Worm (Caenorhabditis elegans) whole organism, L4 larva: Measurements from ENCODE around the gene Y17G7B.18.
A peak's percentile ranks its signal among the peaks of the same experiment; 100 is the strongest.

Experiments
- F26F4.8 ChIP-seq: fragments of 200-800 bp; sonication (Bioruptor generic); conservative IDR thresholded peaks from 2 replicates; pipeline ENCODE4 v1.3.6; 2022; ENCODE audit warnings: missing genetic modification characterization, missing compliant biosample characterization
- F44E2.7 ChIP-seq: fragments of 200-800 bp; sonication (Bioruptor generic); IDR thresholded peaks from 2 replicates; pipeline ENCODE4 v2.1.2; 2022; ENCODE audit warnings: missing genetic modification characterization, missing compliant biosample characterization
- F49E8.2 ChIP-seq: sonication (generic microtip); optimal IDR thresholded peaks from 2 replicates; lab custom pipeline; 2016; ENCODE audit warnings: missing compliant biosample characterization, mild to moderate bottlenecking, missing genetic modification characterization, borderline replicate concordance
- T26A8.4 ChIP-seq: fragments of 200-800 bp; sonication (Bioruptor generic); IDR thresholded peaks from 2 replicates; pipeline ENCODE4 v1.3.6; 2022; ENCODE audit warnings: missing genetic modification characterization, missing compliant biosample characterization
- Y5F2A.4 ChIP-seq: fragments of 200-800 bp; sonication (Bioruptor generic); optimal IDR thresholded peaks from 2 replicates; lab custom pipeline; 2018; ENCODE audit warnings: mild to moderate bottlenecking, missing genetic modification characterization, missing compliant biosample characterization
- ZK546.5 ChIP-seq, 2 experiments: sonication (generic microtip); optimal IDR thresholded peaks; 2 replicates each; lab custom pipeline; 2017; ENCODE audit warnings: missing biosample characterization in 2 of 2, missing genetic modification characterization in 2 of 2
- aha-1 ChIP-seq: fragments of 150-350 bp; peaks from one replicate; lab custom pipeline; 2014; ENCODE audit warnings: missing biosample characterization, missing genetic modification characterization
- arid-1 ChIP-seq: fragments of 200-800 bp; sonication (Bioruptor generic); conservative IDR thresholded peaks from 2 replicates; pipeline ENCODE4 v1.3.6; 2022; ENCODE audit warnings: missing genetic modification reagents, missing genetic modification characterization, missing compliant biosample characterization
- ceh-62 ChIP-seq: sonication (generic microtip); optimal IDR thresholded peaks from 2 replicates; lab custom pipeline; 2017; ENCODE audit warnings: missing biosample characterization, missing genetic modification characterization
- ctbp-1 ChIP-seq: fragments of 200-800 bp; sonication (Bioruptor generic); IDR thresholded peaks from 2 replicates; pipeline ENCODE4 v1.3.6; 2022; ENCODE audit warnings: missing genetic modification reagents, missing genetic modification characterization, missing compliant biosample characterization
- daf-16 ChIP-seq, 3 experiments: sonication (generic microtip); optimal IDR thresholded peaks; 2 replicates each; lab custom pipeline; 2016 to 2017; ENCODE audit warnings: missing genetic modification characterization in 3 of 3, missing genetic modification reagents in 3 of 3, mild to moderate bottlenecking in 2 of 3, missing compliant biosample characterization in 2 of 3, missing biosample characterization in 1 of 3, moderate library complexity in 1 of 3
- daf-19 ChIP-seq: fragments of 200-800 bp; sonication (Bioruptor generic); conservative IDR thresholded peaks from 2 replicates; pipeline ENCODE4 v1.3.6; 2022; ENCODE audit warnings: missing genetic modification characterization, missing compliant biosample characterization
- dmd-6 ChIP-seq: fragments of 200-800 bp; sonication (Bioruptor generic); IDR thresholded peaks from 2 replicates; pipeline ENCODE4 v1.3.6; 2022; ENCODE audit warnings: missing genetic modification reagents, missing genetic modification characterization, missing compliant biosample characterization
- dve-1 ChIP-seq: sonication (generic microtip); optimal IDR thresholded peaks from 2 replicates; lab custom pipeline; 2017; ENCODE audit warnings: antibody characterized with exemption, mild to moderate bottlenecking, missing genetic modification characterization, missing compliant biosample characterization; ENCODE audit not compliant: insufficient read depth
- egl-27 ChIP-seq: sonication (generic microtip); optimal IDR thresholded peaks from 3 replicates; lab custom pipeline; 2017; ENCODE audit warnings: missing biosample characterization, missing genetic modification reagents, missing genetic modification characterization
- gei-8 ChIP-seq: fragments of 200-800 bp; sonication (Bioruptor generic); optimal IDR thresholded peaks from 2 replicates; lab custom pipeline; 2018; ENCODE audit warnings: mild to moderate bottlenecking, missing genetic modification characterization, missing compliant biosample characterization
- hif-1 ChIP-seq, 2 experiments: sonication (generic microtip); optimal IDR thresholded peaks; 2 replicates each; lab custom pipeline; 2016 to 2017; ENCODE audit warnings: missing compliant biosample characterization in 2 of 2, missing genetic modification characterization in 2 of 2, missing genetic modification reagents in 2 of 2, missing genotype in 2 of 2, mild to moderate bottlenecking in 1 of 2
- hlh-11 ChIP-seq: fragments of 200-800 bp; sonication (Bioruptor generic); optimal IDR thresholded peaks from 2 replicates; lab custom pipeline; 2018; ENCODE audit warnings: mild to moderate bottlenecking, missing genetic modification characterization, missing compliant biosample characterization
- hlh-30 ChIP-seq: sonication (generic microtip); optimal IDR thresholded peaks from 2 replicates; lab custom pipeline; 2017; ENCODE audit warnings: antibody characterized with exemption, mild to moderate bottlenecking, missing genetic modification characterization, missing compliant biosample characterization; ENCODE audit not compliant: insufficient read depth
- jun-1 ChIP-seq: fragments of 150-350 bp; optimal IDR thresholded peaks from 2 replicates; lab custom pipeline; 2014; ENCODE audit warnings: missing biosample characterization, missing genetic modification reagents, missing genetic modification characterization
- lim-7 ChIP-seq: fragments of 200-800 bp; sonication (Bioruptor generic); IDR thresholded peaks from 2 replicates; pipeline ENCODE4 v1.3.6; 2022; ENCODE audit warnings: missing genetic modification characterization, missing compliant biosample characterization
- lin-1 ChIP-seq: fragments of 200-800 bp; sonication (Bioruptor generic); IDR thresholded peaks from 2 replicates; pipeline ENCODE4 v1.3.6; 2022; ENCODE audit warnings: missing genetic modification reagents, missing genetic modification characterization, missing compliant biosample characterization
- lin-13 ChIP-seq: fragments of 150-350 bp; optimal IDR thresholded peaks from 2 replicates; lab custom pipeline; 2014; ENCODE audit warnings: missing biosample characterization, missing genetic modification reagents, missing genetic modification characterization
- lin-15B ChIP-seq: fragments of 150-350 bp; sonication (generic microtip); optimal IDR thresholded peaks from 3 replicates; lab custom pipeline; 2014; ENCODE audit warnings: missing biosample characterization, missing genetic modification characterization
- lin-38 ChIP-seq: fragments of 200-800 bp; sonication (Bioruptor generic); IDR thresholded peaks from 2 replicates; pipeline ENCODE4 v1.3.6; 2022; ENCODE audit warnings: missing genetic modification reagents, missing genetic modification characterization, missing compliant biosample characterization
- lin-39 ChIP-seq: fragments of 150-350 bp; optimal IDR thresholded peaks from 2 replicates; lab custom pipeline; 2014; ENCODE audit warnings: missing biosample characterization, missing genetic modification reagents, missing genetic modification characterization
- lsy-2 ChIP-seq, 2 experiments: fragments of 150-350 bp in 1 of 2; sonication (generic microtip) in 1 of 2; optimal IDR thresholded peaks; 2 replicates each; lab custom pipeline; 2014 to 2017; ENCODE audit warnings: missing biosample characterization in 2 of 2, missing genetic modification characterization in 2 of 2
- mep-1 ChIP-seq: fragments of 150-350 bp; sonication (generic microtip); optimal IDR thresholded peaks from 3 replicates; lab custom pipeline; 2014; ENCODE audit warnings: missing biosample characterization, missing genetic modification characterization
- nhr-11 ChIP-seq: fragments of 150-350 bp; optimal IDR thresholded peaks from 2 replicates; lab custom pipeline; 2014; ENCODE audit warnings: missing biosample characterization, missing genetic modification characterization
- nhr-237 ChIP-seq: sonication (generic microtip); optimal IDR thresholded peaks from 2 replicates; lab custom pipeline; 2017; ENCODE audit warnings: missing biosample characterization, missing genetic modification characterization
- nhr-25 ChIP-seq: sonication (generic microtip); optimal IDR thresholded peaks from 2 replicates; lab custom pipeline; 2017; ENCODE audit warnings: missing genetic modification characterization, mild to moderate bottlenecking, missing compliant biosample characterization, antibody characterized with exemption, moderate library complexity, borderline replicate concordance; ENCODE audit not compliant: insufficient read depth
- nhr-28 ChIP-seq: fragments of 150-350 bp; optimal IDR thresholded peaks from 2 replicates; lab custom pipeline; 2014; ENCODE audit warnings: missing biosample characterization, missing genetic modification characterization
- nhr-42 ChIP-seq: fragments of 200-800 bp; sonication (Bioruptor generic); IDR thresholded peaks from 2 replicates; pipeline ENCODE4 v1.3.6; 2022; ENCODE audit warnings: missing genetic modification characterization, missing compliant biosample characterization
- nhr-48 ChIP-seq: sonication (generic microtip); optimal IDR thresholded peaks from 2 replicates; lab custom pipeline; 2016; ENCODE audit warnings: mild to moderate bottlenecking, missing genetic modification characterization, missing compliant biosample characterization
- nhr-76 ChIP-seq: fragments of 150-350 bp; optimal IDR thresholded peaks from 2 replicates; lab custom pipeline; 2014; ENCODE audit warnings: missing biosample characterization, missing genetic modification characterization
- nhr-77 ChIP-seq: fragments of 150-350 bp; optimal IDR thresholded peaks from 2 replicates; lab custom pipeline; 2014; ENCODE audit warnings: missing biosample characterization, missing genetic modification characterization
- php-3 ChIP-seq: fragments of 200-800 bp; sonication (Bioruptor generic); IDR thresholded peaks from 2 replicates; pipeline ENCODE4 v1.3.6; 2022; ENCODE audit warnings: missing genetic modification reagents, missing genetic modification characterization, missing compliant biosample characterization
- pqm-1 ChIP-seq: sonication (generic microtip); optimal IDR thresholded peaks from 2 replicates; lab custom pipeline; 2017; ENCODE audit warnings: missing biosample characterization, missing genetic modification characterization
- unc-62 ChIP-seq, 3 experiments: fragments of 150-350 bp in 1 of 3; sonication (generic microtip); optimal IDR thresholded peaks in 2 of 3; peaks in 1 of 3; 1 replicate in 1 of 3; 2 replicates in 2 of 3; lab custom pipeline; 2014 to 2017; ENCODE audit warnings: missing biosample characterization in 3 of 3, missing genetic modification characterization in 3 of 3, missing genetic modification reagents in 3 of 3, missing genotype in 1 of 3
- zfp-3 ChIP-seq: fragments of 200-800 bp; sonication (Bioruptor generic); conservative IDR thresholded peaks from 2 replicates; pipeline ENCODE4 v1.3.6; 2022; ENCODE audit warnings: missing genetic modification reagents, missing genetic modification characterization, missing compliant biosample characterization
- zip-11 ChIP-seq: fragments of 200-800 bp; sonication (Bioruptor generic); IDR thresholded peaks from 2 replicates; pipeline ENCODE4 v1.3.6; 2022; ENCODE audit warnings: missing genetic modification characterization, missing compliant biosample characterization
- ztf-7 ChIP-seq: fragments of 150-350 bp; optimal IDR thresholded peaks from 2 replicates; lab custom pipeline; 2014; ENCODE audit warnings: missing biosample characterization, missing genetic modification characterization

Gene Y17G7B.18

DNA sequence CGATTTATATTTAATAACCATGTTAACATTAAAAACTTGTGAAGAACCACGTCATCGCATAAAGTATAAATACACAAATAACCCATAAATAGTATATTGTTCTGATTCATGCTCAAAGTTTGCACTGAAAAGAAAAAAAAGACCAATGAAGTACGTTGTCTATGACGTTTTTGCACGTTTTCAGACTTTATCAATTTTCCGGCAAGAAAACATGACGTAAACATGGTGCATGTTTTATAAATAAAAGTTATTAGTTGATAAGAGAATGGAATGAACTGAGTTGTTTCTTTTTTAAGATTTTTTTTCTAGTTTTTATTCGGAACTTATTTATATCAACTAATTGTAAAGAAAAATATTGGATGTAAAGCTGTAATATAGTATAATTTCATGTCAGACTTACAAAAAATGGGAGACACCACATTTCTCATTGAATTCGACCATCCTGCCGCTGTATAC, 42.9 kb downstream of the Y17G7B.18 start, which contains the start of gene arrd-8 (continued):
- no peak for TF ChIP-seq arid-1 (GFP tag; lab: Robert Waterston, UW)
- no peak for TF ChIP-seq F49E8.2 (tag; lab: Kevin White, UChicago)
- peak; percentile 20 for TF ChIP-seq nhr-77 (tag; lab: Kevin White, UChicago)
- no peak for TF ChIP-seq F26F4.8 (GFP tag; lab: Robert Waterston, UW)
- TF ChIP-seq lim-7 (GFP tag; lab: Robert Waterston, UW): no peak
- peak in 1 of 2 experiments; percentile 10 for TF ChIP-seq lsy-2 (tag; optimal IDR thresholded peaks at IDR 0.05; lab: Kevin White, UChicago)
- no peak for TF ChIP-seq ctbp-1 (GFP tag; lab: Robert Waterston, UW)
- no peak for TF ChIP-seq nhr-237 (tag; lab: Kevin White, UChicago)

DNA sequence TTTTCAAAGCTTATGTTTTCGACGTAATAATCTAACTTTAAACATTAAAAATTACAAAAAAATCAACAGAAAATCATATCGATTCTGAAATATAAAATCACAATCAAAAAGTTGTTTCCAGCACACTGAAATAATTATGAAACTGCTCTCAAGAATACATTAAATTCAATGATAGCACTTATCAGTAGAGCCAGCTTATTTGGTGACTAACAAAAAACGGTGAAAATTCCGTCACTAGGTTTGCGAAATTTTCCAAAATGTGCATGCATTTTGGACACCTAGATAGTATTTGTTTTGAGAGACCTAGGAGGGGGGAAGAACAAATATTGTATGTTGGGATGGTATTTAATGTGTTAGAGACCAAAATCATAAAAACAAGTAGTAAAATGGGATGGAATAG, 44.6 kb downstream of the Y17G7B.18 start:
- no peak for TF ChIP-seq unc-62 (GFP tag; optimal IDR thresholded peaks at IDR 0.05 in 1 of 2; lab: Kevin White, UChicago)
- TF ChIP-seq unc-62 (tag; optimal IDR thresholded peaks at IDR 0.05; lab: Kevin White, UChicago): no peak
- TF ChIP-seq php-3 (GFP tag; lab: Robert Waterston, UW): no peak
- no peak for TF ChIP-seq nhr-11 (tag; lab: Kevin White, UChicago)
- TF ChIP-seq egl-27: no peak
- TF ChIP-seq nhr-42 (GFP tag; lab: Robert Waterston, UW): no peak
- TF ChIP-seq nhr-76: no peak
- no peak for TF ChIP-seq ztf-7 (tag; lab: Kevin White, UChicago)
- TF ChIP-seq dmd-6 (GFP tag; lab: Robert Waterston, UW): peak; percentile 43; the same call in 1 of the 2 replicates
- TF ChIP-seq hlh-30 (tag; lab: Kevin White, UChicago): no peak
- TF ChIP-seq pqm-1 (tag; lab: Kevin White, UChicago): peak; percentile 91
- TF ChIP-seq ceh-62 (tag; lab: Kevin White, UChicago): no peak
- TF ChIP-seq nhr-237 (tag; lab: Kevin White, UChicago): no peak
- TF ChIP-seq lin-15B: no peak
- TF ChIP-seq aha-1 (tag; lab: Kevin White, UChicago): no peak
- no peak for TF ChIP-seq ZK546.5 (tag; optimal IDR thresholded peaks at IDR 0.05; lab: Kevin White, UChicago)
- peak; percentile 14 for TF ChIP-seq hlh-11 (tag; lab: Kevin White, UChicago)
- TF ChIP-seq T26A8.4 (GFP tag; lab: Robert Waterston, UW): no peak
- peak; percentile 33 for TF ChIP-seq dve-1
- TF ChIP-seq lin-39: no peak
- TF ChIP-seq F44E2.7 (GFP tag; lab: Robert Waterston, UW): no peak
- TF ChIP-seq daf-16 (GFP tag; optimal IDR thresholded peaks at IDR 0.05; lab: Kevin White, UChicago): no peak
- peak; percentile 48 for TF ChIP-seq daf-16 (tag; optimal IDR thresholded peaks at IDR 0.05; lab: Kevin White, UChicago)
- TF ChIP-seq nhr-28 (tag; lab: Kevin White, UChicago): peak; percentile 41

DNA sequence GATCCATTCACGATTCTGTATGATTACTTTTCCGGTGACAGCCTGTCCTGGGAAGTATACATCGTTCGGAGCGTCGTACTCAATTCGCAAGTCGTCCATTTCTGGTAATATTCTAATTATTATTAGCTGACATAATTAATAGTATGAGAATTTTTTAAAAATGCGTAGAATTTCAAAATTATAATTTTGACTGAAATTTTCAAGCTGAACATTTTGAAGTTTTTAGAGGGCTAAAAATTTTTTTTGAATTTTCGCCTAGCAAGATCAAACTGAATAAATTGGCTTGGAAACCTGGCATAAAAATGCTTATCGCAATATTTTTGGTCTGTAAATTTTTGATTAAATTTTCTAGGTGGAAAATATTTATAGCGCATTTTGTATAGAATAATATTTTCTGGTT, 45.1 kb downstream of the Y17G7B.18 start, which contains the start of gene arrd-7:
Gene arrd-7 (minus strand): TSS at position 101 of the 400 bp plus-strand sequence.
- TF ChIP-seq unc-62 (GFP tag; optimal IDR thresholded peaks at IDR 0.05 in 1 of 2; lab: Kevin White, UChicago) (peak in 1 of 2 experiments; percentile 45), unc-62 (tag; optimal IDR thresholded peaks at IDR 0.05; lab: Kevin White, UChicago) (no peak), F26F4.8 (GFP tag; lab: Robert Waterston, UW) (no peak), nhr-25 (tag; lab: Kevin White, UChicago) (no peak)
- TF ChIP-seq, all 104 proteins: peak for 1

DNA sequence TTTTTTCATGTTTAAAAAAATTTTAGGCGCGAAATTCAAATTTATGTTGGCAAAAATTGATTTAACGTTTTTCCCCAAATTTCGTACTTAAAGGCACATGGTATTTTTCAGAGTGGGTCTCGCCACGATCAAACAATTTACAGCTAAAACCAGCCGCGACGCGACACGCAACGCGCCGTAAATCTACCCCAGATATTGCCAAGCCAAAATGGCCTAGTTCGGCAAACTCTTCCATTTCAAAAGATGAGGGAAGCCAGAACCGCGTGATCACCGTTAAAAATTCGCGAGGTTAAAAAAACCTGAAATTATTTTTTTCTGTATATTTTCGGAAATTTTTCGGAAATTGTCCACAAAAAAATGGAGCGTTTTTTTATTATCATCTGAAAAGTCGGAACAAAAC, 47.8 kb downstream of the Y17G7B.18 start:
- TF ChIP-seq zip-11 (GFP tag; lab: Robert Waterston, UW) (no peak), gei-8 (GFP tag; lab: Kevin White, UChicago) (no peak), hif-1 (tag; optimal IDR thresholded peaks at IDR 0.05; lab: Kevin White, UChicago) (peak in 1 of 2 experiments; percentile 17), zfp-3 (GFP tag; lab: Robert Waterston, UW) (0 out of 2 replicates have a peak, but pooled peaks have one; percentile 17), pqm-1 (tag; lab: Kevin White, UChicago) (no peak), lin-1 (GFP tag; lab: Robert Waterston, UW) (0 out of 2 replicates have a peak, but pooled peaks have one; percentile 17), F44E2.7 (GFP tag; lab: Robert Waterston, UW) (no peak), nhr-48 (no peak), jun-1 (no peak), lin-13 (GFP tag; lab: Kevin White, UChicago) (no peak), daf-19 (no peak), nhr-25 (tag; lab: Kevin White, UChicago) (no peak), dve-1 (peak; percentile 9), mep-1 (tag; lab: Kevin White, UChicago) (peak; percentile 52), Y5F2A.4 (GFP tag; lab: Kevin White, UChicago) (no peak), lin-38 (GFP tag; lab: Robert Waterston, UW) (no peak), nhr-76 (no peak)
